Fruit fly (Drosophila melanogaster) whole organism, prepupa: ENCODE data around the gene Obp83g.

ENCODE experiments used
- CG10631 ChIP-seq: fragments of 200-800 bp; sonication (Bioruptor generic); optimal IDR thresholded peaks from 2 replicates; lab custom pipeline; 2016; ENCODE audit warnings: missing biosample characterization, missing genetic modification characterization
- CG7368 ChIP-seq: fragments of 200-800 bp; sonication (Bioruptor generic); optimal IDR thresholded peaks from 3 replicates; lab custom pipeline; 2016; ENCODE audit warnings: missing biosample characterization, missing genetic modification characterization
- fd59A ChIP-seq: fragments of 200-800 bp; sonication (Bioruptor generic); optimal IDR thresholded peaks from 2 replicates; lab custom pipeline; 2017; ENCODE audit warnings: missing biosample characterization, mild to moderate bottlenecking, missing genetic modification characterization, missing genetic modification reagents
- lz ChIP-seq: fragments of 200-800 bp; sonication (Bioruptor generic); optimal IDR thresholded peaks from 3 replicates; lab custom pipeline; 2016; ENCODE audit warnings: missing biosample characterization, missing genetic modification characterization

Obp83g gene

dm6 chr3R:6082132-6082531, 30.0 kb downstream of the Obp83g start:
- no peak for TF ChIP-seq CG7368 (GFP tag; lab: Kevin White, UChicago)
- TF ChIP-seq CG10631 (GFP tag; lab: Kevin White, UChicago), result no peak

DNA sequence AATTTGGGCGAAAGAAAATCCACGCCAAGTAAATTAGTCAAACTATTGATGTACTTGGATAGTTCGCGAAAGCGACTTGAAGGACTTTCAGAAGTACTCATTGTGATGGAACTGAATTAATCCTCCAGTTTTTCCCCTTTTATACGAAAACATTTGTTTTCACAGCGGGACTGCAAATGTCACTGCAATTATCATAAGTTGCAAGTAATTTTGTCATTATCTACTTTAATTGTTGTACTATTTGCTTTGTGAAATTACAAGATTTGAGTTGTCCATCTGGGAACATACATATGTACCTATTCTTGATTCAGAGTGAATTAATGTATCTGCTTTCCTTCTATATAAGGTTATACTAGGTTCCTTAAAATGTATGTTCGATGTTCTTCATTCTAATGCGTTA, 33.9 kb downstream of the Obp83g start, which contains the start of gene Or83c:
Or83c (minus strand) TSS at position 101 of the 400 bp plus-strand sequence.
- TF ChIP-seq lz (GFP tag; lab: Kevin White, UChicago) (no peak), fd59A (GFP tag; lab: Kevin White, UChicago) (no peak)
- TF ChIP-seq, all 60 proteins: peak for 0
